Fruit fly (Drosophila melanogaster) Kc167 (cell line): ENCODE data around the gene CG32984.

Source experiments
- Myc ChIP-seq: fragments of >200 bp; optimal IDR thresholded peaks from 2 replicates; lab custom pipeline; 2017; ENCODE audit warnings: missing external identifiers
- Sin3A ChIP-seq: fragments of >200 bp; optimal IDR thresholded peaks from 2 replicates; lab custom pipeline; 2018; ENCODE audit warnings: missing external identifiers
- insv ChIP-seq: fragments of >200 bp; optimal IDR thresholded peaks from 3 replicates; lab custom pipeline; 2018; ENCODE audit warnings: missing external identifiers
- psq ChIP-seq: fragments of >200 bp; optimal IDR thresholded peaks from 2 replicates; lab custom pipeline; 2017; ENCODE audit warnings: missing external identifiers
- ttk ChIP-seq: sonication (Bioruptor generic); optimal IDR thresholded peaks from 2 replicates; lab custom pipeline; 2017; ENCODE audit warnings: missing external identifiers

DNA sequence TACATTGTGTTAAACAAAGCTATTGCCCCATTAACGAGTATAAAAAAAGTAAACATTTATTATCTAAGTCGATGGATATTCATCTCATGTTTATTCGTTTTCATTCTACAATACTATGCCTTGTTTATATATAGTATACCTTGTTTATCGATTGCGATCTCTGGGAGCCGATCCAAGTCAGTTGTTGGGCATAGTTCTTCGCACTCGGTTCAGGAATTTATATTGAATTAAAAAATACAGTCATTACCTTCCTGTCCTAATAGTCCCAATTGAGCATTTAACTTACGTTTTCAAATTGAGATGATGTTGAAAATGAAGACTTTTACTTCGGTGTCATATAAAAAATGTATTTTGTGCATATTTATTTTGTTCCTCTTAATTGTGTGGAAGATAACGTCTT, at the start of gene CG32984:
- TF ChIP-seq Myc (no peak), ttk (lab: Kevin White, UChicago) (no peak), insv (lab: Kevin White, UChicago) (no peak), psq (lab: Kevin White, UChicago) (no peak), Sin3A (lab: Kevin White, UChicago) (no peak)
